Worm (Caenorhabditis elegans) whole organism, mixed stage, embryonic: ENCODE results near the gene nduv-2.

Source experiments
- ces-1 ChIP-seq: fragments of 150-350 bp; optimal IDR thresholded peaks from 2 replicates; lab custom pipeline; 2014; ENCODE audit warnings: missing biosample characterization, missing genetic modification reagents, missing genetic modification characterization
- elt-1 ChIP-seq: sonication (generic microtip); optimal IDR thresholded peaks from 2 replicates; lab custom pipeline; 2017; ENCODE audit warnings: missing genetic modification characterization, mild to moderate bottlenecking, missing compliant biosample characterization, antibody characterized with exemption, moderate library complexity, borderline replicate concordance; ENCODE audit not compliant: insufficient read depth
- mab-5 ChIP-seq: fragments of 150-350 bp; optimal IDR thresholded peaks from 2 replicates; lab custom pipeline; 2014; ENCODE audit warnings: missing biosample characterization, missing genetic modification characterization
- nhr-12 ChIP-seq: fragments of 150-350 bp; optimal IDR thresholded peaks from 2 replicates; lab custom pipeline; 2014; ENCODE audit warnings: missing biosample characterization, missing genetic modification characterization
- nhr-237 ChIP-seq: fragments of 150-350 bp; optimal IDR thresholded peaks from 2 replicates; lab custom pipeline; 2014; ENCODE audit warnings: missing biosample characterization, missing genetic modification characterization
- pha-4 ChIP-seq: fragments of 150-350 bp; optimal IDR thresholded peaks from 2 replicates; lab custom pipeline; 2018; ENCODE audit warnings: missing biosample characterization, missing genetic modification reagents, missing genetic modification characterization
- snpc-4 ChIP-seq: fragments of 150-350 bp; optimal IDR thresholded peaks from 2 replicates; lab custom pipeline; 2014; ENCODE audit warnings: missing biosample characterization, missing genetic modification characterization
- unc-62 ChIP-seq: fragments of 150-350 bp; optimal IDR thresholded peaks from 2 replicates; lab custom pipeline; 2014; ENCODE audit warnings: missing biosample characterization, missing genetic modification reagents, missing genetic modification characterization

DNA sequence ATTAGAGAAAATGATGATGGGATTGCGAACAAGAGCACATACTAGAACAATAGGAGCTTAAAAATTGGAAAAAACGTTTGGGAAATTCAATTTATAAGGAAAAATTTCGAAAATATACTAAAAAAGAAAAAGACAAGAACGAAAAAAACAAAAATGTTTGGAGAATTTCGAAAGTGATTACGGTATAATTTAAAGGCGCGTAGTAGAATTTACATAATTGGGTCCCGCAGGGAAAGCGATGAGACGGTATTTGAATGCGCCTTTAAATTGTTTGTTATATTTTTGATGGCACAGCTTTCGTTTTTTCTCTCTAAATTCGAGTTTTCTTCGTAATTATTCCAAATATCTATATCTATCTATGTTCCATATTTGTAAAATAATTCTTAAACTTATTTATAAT lies 34.7 kb upstream of the nduv-2 start:
- TF ChIP-seq pha-4 (tag; lab: Kevin White, UChicago) (no peak), ces-1 (GFP tag; lab: Kevin White, UChicago) (no peak), nhr-12 (tag; lab: Kevin White, UChicago) (no peak), snpc-4 (tag; lab: Kevin White, UChicago) (no peak), nhr-237 (tag; lab: Kevin White, UChicago) (no peak), elt-1 (no peak), unc-62 (GFP tag; lab: Kevin White, UChicago) (no peak), mab-5 (tag; lab: Kevin White, UChicago) (no peak)
